ENCODE assay signal across 2 worm cellular contexts in the genomic region with DNA sequence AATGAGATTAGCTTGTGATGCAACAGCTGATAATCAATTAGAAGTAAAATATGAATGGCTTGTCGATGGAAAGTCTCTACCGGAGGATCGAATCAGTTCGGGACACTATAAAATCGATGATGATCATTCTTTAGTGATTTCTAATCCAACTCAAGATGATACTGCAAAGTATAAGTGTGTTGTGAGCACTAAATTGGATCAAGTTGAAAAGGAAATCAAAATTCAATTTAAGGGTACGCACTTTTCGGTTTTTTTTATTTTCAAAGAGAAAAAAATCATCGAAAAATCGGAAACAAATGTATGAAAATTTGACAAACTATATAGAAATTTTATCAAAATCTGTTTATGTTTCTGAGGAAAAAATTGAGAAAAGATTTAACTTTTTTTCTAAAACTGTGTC.
A peak's percentile ranks its signal among the peaks of the same experiment; 100 is the strongest.
TF ChIP-seq lines count a peak whose summit lies in the region.

No protein-coding gene starts in this region.

TF ChIP-seq in whole organism, L1 larva, 84 proteins besides CTCF, POLR2A, EP300 and RAD21:
- TF ChIP-seq fkh-10 (GFP tag; optimal IDR thresholded peaks at IDR 0.05; lab: Kevin White, UChicago): peak; percentile 62
- no peak for TF ChIP-seq efl-1 (optimal IDR thresholded peaks at IDR 0.05; lab: Kevin White, UChicago)
- peak in 1 of 2 experiments; percentile 54 for TF ChIP-seq efl-1 (GFP tag; optimal IDR thresholded peaks at IDR 0.05 in 1 of 2; lab: Kevin White, UChicago)
- TF ChIP-seq lin-13 (GFP tag; optimal IDR thresholded peaks at IDR 0.05; lab: Kevin White, UChicago): no peak
- TF ChIP-seq sptf-1 (tag; optimal IDR thresholded peaks at IDR 0.05; lab: Kevin White, UChicago): no peak

TF ChIP-seq in whole organism, L3 larva, 47 proteins besides CTCF, POLR2A, EP300 and RAD21:
- no peak for TF ChIP-seq ztf-11 (tag; optimal IDR thresholded peaks at IDR 0.05; lab: Kevin White, UChicago)
- peak; percentile 40 for TF ChIP-seq fkh-10 (GFP tag; optimal IDR thresholded peaks at IDR 0.05; lab: Kevin White, UChicago)
- no peak for TF ChIP-seq skn-1 (tag; optimal IDR thresholded peaks at IDR 0.05; lab: Kevin White, UChicago)
- no peak for TF ChIP-seq pqm-1 (tag; optimal IDR thresholded peaks at IDR 0.05; lab: Kevin White, UChicago)
